Fruit fly (Drosophila melanogaster) whole organism, embryonic: ENCODE results near the gene AlkB.

Source experiments
- Bgb ChIP-seq: fragments of 200-800 bp; sonication (Bioruptor generic); IDR thresholded peaks from 2 replicates; pipeline ENCODE4 v1.3.6; 2022; ENCODE audit warnings: missing biosample characterization, missing genetic modification characterization; ENCODE audit not compliant: partially characterized antibody
- CG10267 ChIP-seq: fragments of 200-800 bp; sonication (Bioruptor generic); optimal IDR thresholded peaks from 2 replicates; lab custom pipeline; 2018; ENCODE audit warnings: missing biosample characterization, mild to moderate bottlenecking, missing genetic modification characterization, moderate library complexity
- CG11093 ChIP-seq: fragments of 200-800 bp; sonication (Bioruptor generic); IDR thresholded peaks from 3 replicates; pipeline ENCODE4 v1.3.6; 2022; ENCODE audit warnings: missing biosample characterization, missing genetic modification characterization
- CG14710 ChIP-seq: fragments of 200-800 bp; sonication (Bioruptor generic); optimal IDR thresholded peaks from 3 replicates; lab custom pipeline; 2019; ENCODE audit warnings: missing biosample characterization, mild to moderate bottlenecking, missing genetic modification characterization, moderate library complexity
- CG15514 ChIP-seq: fragments of 200-800 bp; sonication (Bioruptor generic); optimal IDR thresholded peaks from 3 replicates; lab custom pipeline; 2017; ENCODE audit warnings: missing biosample characterization, missing genetic modification characterization, mild to moderate bottlenecking, moderate library complexity, missing genetic modification reagents
- CG1603 ChIP-seq: fragments of 200-800 bp; sonication (Bioruptor generic); optimal IDR thresholded peaks from 2 replicates; lab custom pipeline; 2019; ENCODE audit warnings: missing biosample characterization, mild to moderate bottlenecking, missing genetic modification characterization, moderate library complexity
- CG16779 ChIP-seq: fragments of 200-800 bp; sonication (Bioruptor generic); IDR thresholded peaks from 2 replicates; pipeline ENCODE4 v1.3.6; 2022; ENCODE audit warnings: missing biosample characterization, missing genetic modification characterization
- CG16813 ChIP-seq: fragments of 200-800 bp; sonication (Bioruptor generic); IDR thresholded peaks from 3 replicates; pipeline ENCODE4 v1.3.6; 2022; ENCODE audit warnings: missing biosample characterization, missing genetic modification characterization; ENCODE audit not compliant: partially characterized antibody
- CG17361 ChIP-seq: fragments of 200-800 bp; sonication (Bioruptor generic); IDR thresholded peaks from 3 replicates; pipeline ENCODE4 v1.3.6; 2022; ENCODE audit warnings: missing biosample characterization, missing genetic modification characterization
- CG17612 ChIP-seq: fragments of 200-800 bp; sonication (Bioruptor generic); IDR thresholded peaks from 2 replicates; pipeline ENCODE4 v1.3.6; 2022; ENCODE audit warnings: missing biosample characterization, missing genetic modification characterization
- CG2116 ChIP-seq: fragments of 200-800 bp; sonication (Bioruptor generic); optimal IDR thresholded peaks from 3 replicates; lab custom pipeline; 2018; ENCODE audit warnings: missing biosample characterization, mild to moderate bottlenecking, missing genetic modification characterization
- CG2120 ChIP-seq: fragments of 200-800 bp; sonication (Bioruptor generic); optimal IDR thresholded peaks from 3 replicates; lab custom pipeline; 2016; ENCODE audit warnings: missing biosample characterization, missing genetic modification characterization
- CG32767 ChIP-seq: fragments of 200-800 bp; sonication (Bioruptor generic); IDR thresholded peaks from 2 replicates; pipeline ENCODE4 v1.3.6; 2022; ENCODE audit warnings: missing biosample characterization, missing genetic modification characterization
- CG4617 ChIP-seq: fragments of 200-800 bp; sonication (Bioruptor generic); optimal IDR thresholded peaks from 3 replicates; lab custom pipeline; 2016; ENCODE audit warnings: missing biosample characterization, missing genetic modification characterization, borderline replicate concordance
- CG6791 ChIP-seq: fragments of 200-800 bp; sonication (Bioruptor generic); IDR thresholded peaks from 3 replicates; pipeline ENCODE4 v1.3.6; 2022; ENCODE audit warnings: missing biosample characterization, missing genetic modification characterization; ENCODE audit not compliant: partially characterized antibody
- CG7963 ChIP-seq: fragments of 200-800 bp; sonication (Bioruptor generic); IDR thresholded peaks from 3 replicates; pipeline ENCODE4 v1.3.6; 2022; ENCODE audit warnings: missing biosample characterization, missing genetic modification characterization; ENCODE audit not compliant: partially characterized antibody
- CoRest ChIP-seq: fragments of 200-800 bp; sonication (Bioruptor generic); optimal IDR thresholded peaks from 3 replicates; lab custom pipeline; 2018; ENCODE audit warnings: missing biosample characterization, mild to moderate bottlenecking, missing genetic modification characterization, moderate library complexity
- Dp ChIP-seq: fragments of 200-800 bp; sonication (Bioruptor generic); optimal IDR thresholded peaks from 2 replicates; lab custom pipeline; 2018; ENCODE audit warnings: missing biosample characterization, mild to moderate bottlenecking, missing genetic modification characterization, moderate library complexity
- Dref ChIP-seq: fragments of 200-800 bp; sonication (Bioruptor generic); IDR thresholded peaks from 2 replicates; pipeline ENCODE4 v1.3.6; 2022; ENCODE audit warnings: missing biosample characterization, missing genetic modification characterization
- E2f2 ChIP-seq: fragments of 200-800 bp; sonication (Bioruptor generic); IDR thresholded peaks from 2 replicates; pipeline ENCODE4 v1.3.6; 2022; ENCODE audit warnings: missing biosample characterization, missing genetic modification characterization
- Ets97D ChIP-seq: fragments of 200-800 bp; sonication (Bioruptor generic); optimal IDR thresholded peaks from 3 replicates; lab custom pipeline; 2016; ENCODE audit warnings: missing biosample characterization, missing genetic modification characterization
- Med ChIP-seq: fragments of 200-800 bp; sonication (Bioruptor generic); peaks from one replicate; lab custom pipeline; 2016; ENCODE audit warnings: missing biosample characterization, missing genetic modification characterization, mild to moderate bottlenecking, inconsistent platforms, moderate library complexity
- Myb ChIP-seq: fragments of 200-800 bp; sonication (Bioruptor generic); optimal IDR thresholded peaks from 2 replicates; lab custom pipeline; 2016; ENCODE audit warnings: missing biosample characterization, missing genetic modification characterization
- NC2β ChIP-seq: fragments of 200-800 bp; sonication (Bioruptor generic); optimal IDR thresholded peaks from 2 replicates; lab custom pipeline; 2016; ENCODE audit warnings: missing biosample characterization, missing genetic modification characterization
- Oaz ChIP-seq: fragments of 200-800 bp; sonication (Bioruptor generic); IDR thresholded peaks from 2 replicates; pipeline ENCODE4 v1.3.6; 2022; ENCODE audit warnings: missing biosample characterization, missing genetic modification characterization
- Pdp1 ChIP-seq, 2 experiments: fragments of 200-800 bp; sonication (Bioruptor generic); optimal IDR thresholded peaks; 3 replicates each; lab custom pipeline; 2016; ENCODE audit warnings: missing biosample characterization in 2 of 2, missing genetic modification characterization in 2 of 2, mild to moderate bottlenecking in 1 of 2, moderate library complexity in 1 of 2
- Scr ChIP-seq: fragments of 200-800 bp; sonication (Bioruptor generic); IDR thresholded peaks from 2 replicates; pipeline ENCODE4 v1.3.6; 2022; ENCODE audit warnings: missing biosample characterization, missing genetic modification characterization; ENCODE audit not compliant: partially characterized antibody
- ac ChIP-seq: fragments of 200-800 bp; sonication (Bioruptor generic); optimal IDR thresholded peaks from 3 replicates; lab custom pipeline; 2017; ENCODE audit warnings: missing biosample characterization, mild to moderate bottlenecking, missing genetic modification characterization
- crol ChIP-seq: fragments of 200-800 bp; sonication (Bioruptor generic); IDR thresholded peaks from 2 replicates; pipeline ENCODE4 v1.3.6; 2022; ENCODE audit warnings: missing biosample characterization, missing genetic modification characterization
- crp ChIP-seq, 2 experiments: fragments of 200-800 bp; sonication (Bioruptor generic); optimal IDR thresholded peaks; 2 replicates in 1 of 2; 3 replicates in 1 of 2; lab custom pipeline; 2017; ENCODE audit warnings: missing biosample characterization in 2 of 2, missing genetic modification characterization in 2 of 2, mild to moderate bottlenecking in 1 of 2, moderate library complexity in 1 of 2
- danr ChIP-seq: fragments of 200-800 bp; sonication (Bioruptor generic); IDR thresholded peaks from 2 replicates; pipeline ENCODE4 v1.3.6; 2022; ENCODE audit warnings: missing biosample characterization, missing genetic modification characterization
- gem ChIP-seq: fragments of 200-800 bp; sonication (Bioruptor generic); optimal IDR thresholded peaks from 2 replicates; lab custom pipeline; 2019; ENCODE audit warnings: missing biosample characterization, mild to moderate bottlenecking, missing genetic modification characterization, moderate library complexity
- hbn ChIP-seq: fragments of 200-800 bp; sonication (Bioruptor generic); IDR thresholded peaks from 2 replicates; pipeline ENCODE4 v1.3.6; 2022; ENCODE audit warnings: missing biosample characterization, missing genetic modification characterization; ENCODE audit not compliant: partially characterized antibody
- hth ChIP-seq: fragments of >200 bp; optimal IDR thresholded peaks from 2 replicates; lab custom pipeline; 2017; ENCODE audit warnings: inconsistent platforms
- mld ChIP-seq: fragments of 200-800 bp; sonication (Bioruptor generic); IDR thresholded peaks from 3 replicates; pipeline ENCODE4 v1.3.6; 2022; ENCODE audit warnings: missing biosample characterization, missing genetic modification characterization; ENCODE audit not compliant: partially characterized antibody
- nerfin-1 ChIP-seq: fragments of 200-800 bp; sonication (Bioruptor generic); optimal IDR thresholded peaks from 3 replicates; lab custom pipeline; 2019; ENCODE audit warnings: missing biosample characterization, mild to moderate bottlenecking, missing genetic modification characterization, moderate library complexity
- nmo ChIP-seq: fragments of 200-800 bp; sonication (Bioruptor generic); optimal IDR thresholded peaks from 2 replicates; lab custom pipeline; 2018; ENCODE audit warnings: missing biosample characterization, mild to moderate bottlenecking, missing genetic modification characterization, moderate library complexity
- pzg ChIP-seq: fragments of 200-800 bp; sonication (Bioruptor generic); optimal IDR thresholded peaks from 3 replicates; lab custom pipeline; 2018; ENCODE audit warnings: missing biosample characterization, mild to moderate bottlenecking, missing genetic modification characterization, moderate library complexity
- sd ChIP-seq: fragments of 200-800 bp; sonication (Bioruptor generic); optimal IDR thresholded peaks from 3 replicates; lab custom pipeline; 2018; ENCODE audit warnings: missing biosample characterization, mild to moderate bottlenecking, missing genetic modification characterization, moderate library complexity
- ssp ChIP-seq: fragments of 200-800 bp; sonication (Bioruptor generic); IDR thresholded peaks from 2 replicates; pipeline ENCODE4 v1.3.6; 2022; ENCODE audit warnings: missing biosample characterization, missing genetic modification characterization
- tna ChIP-seq: fragments of 200-800 bp; sonication (Bioruptor generic); IDR thresholded peaks from 2 replicates; pipeline ENCODE4 v1.3.6; 2022; ENCODE audit warnings: missing biosample characterization, missing genetic modification characterization; ENCODE audit not compliant: partially characterized antibody
- toy ChIP-seq: fragments of 200-800 bp; sonication (Bioruptor generic); IDR thresholded peaks from 2 replicates; pipeline ENCODE4 v1.3.6; 2022; ENCODE audit warnings: missing biosample characterization, missing genetic modification characterization
- trem ChIP-seq: fragments of 200-800 bp; optimal IDR thresholded peaks from 3 replicates; lab custom pipeline; 2019; ENCODE audit warnings: missing biosample characterization, mild to moderate bottlenecking, missing genetic modification characterization, moderate library complexity
- unc-4 ChIP-seq: fragments of 200-800 bp; sonication (Bioruptor generic); IDR thresholded peaks from 2 replicates; pipeline ENCODE4 v1.3.6; 2022; ENCODE audit warnings: missing biosample characterization, missing genetic modification characterization; ENCODE audit not compliant: partially characterized antibody
- wdn ChIP-seq: fragments of 200-800 bp; sonication (Bioruptor generic); IDR thresholded peaks from 2 replicates; pipeline ENCODE4 v1.3.6; 2022; ENCODE audit warnings: missing biosample characterization, missing genetic modification characterization

The AlkB gene

DNA sequence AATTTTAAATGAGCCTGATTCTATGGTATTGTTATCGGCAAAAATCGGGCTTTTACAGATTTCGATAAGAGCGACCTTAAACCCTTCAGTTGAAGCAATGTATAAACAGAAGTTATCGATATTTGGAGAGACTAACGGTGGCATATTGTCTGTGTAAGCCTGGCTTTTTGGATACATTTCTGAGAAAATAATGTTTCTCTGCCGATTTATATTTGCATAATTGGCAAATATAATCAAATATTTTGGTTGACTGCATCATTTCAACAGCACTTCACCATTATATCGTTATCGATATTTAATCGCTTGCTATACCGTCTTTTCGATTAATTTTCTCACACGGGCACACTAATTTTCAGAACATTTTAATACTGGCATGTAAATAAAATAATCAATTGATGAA, 10.6 kb upstream of the AlkB start, which contains the start of gene CG16952 (continued):
- no peak for TF ChIP-seq crol (GFP tag; lab: Robert Waterston, UW)
- peak; percentile 93 for TF ChIP-seq tna (GFP tag; lab: Robert Waterston, UW)
- TF ChIP-seq CG17361 (GFP tag; lab: Robert Waterston, UW): peak; percentile 38; the same call in 1 of the 3 replicates
- TF ChIP-seq wdn (GFP tag; lab: Robert Waterston, UW): no peak
- peak; percentile 66 for TF ChIP-seq pzg
- TF ChIP-seq Oaz (GFP tag; lab: Robert Waterston, UW): no peak
- TF ChIP-seq CoRest (tag; lab: Kevin White, UChicago): peak; percentile 53
- TF ChIP-seq CG17612 (GFP tag; lab: Robert Waterston, UW): no peak
- no peak for TF ChIP-seq CG16779 (GFP tag; lab: Robert Waterston, UW)
- peak in 1 of 2 experiments; percentile 91 for TF ChIP-seq Pdp1 (GFP tag; optimal IDR thresholded peaks at IDR 0.05; lab: Kevin White, UChicago)
- TF ChIP-seq NC2β (GFP tag; lab: Kevin White, UChicago): peak; percentile 14
- peak; percentile 83 for TF ChIP-seq hbn (GFP tag; lab: Robert Waterston, UW)
- TF ChIP-seq trem: peak; percentile 72
- TF ChIP-seq CG16813 (GFP tag; lab: Robert Waterston, UW): peak; percentile 93
- TF ChIP-seq ssp (GFP tag; lab: Robert Waterston, UW): peak; percentile 91
- peak; percentile 84 for TF ChIP-seq CG6791
- peak; percentile 26 for TF ChIP-seq CG4617 (GFP tag; lab: Kevin White, UChicago)
- no peak for TF ChIP-seq hth (lab: Kevin White, UChicago)
- TF ChIP-seq CG32767 (GFP tag; lab: Robert Waterston, UW): no peak
- peak; percentile 51 for TF ChIP-seq Ets97D (GFP tag; lab: Kevin White, UChicago)
- peak; percentile 58 for TF ChIP-seq CG1603 (tag; lab: Kevin White, UChicago)
- TF ChIP-seq CG2116 (GFP tag; lab: Kevin White, UChicago): peak; percentile 96
- no peak for TF ChIP-seq ac (GFP tag; lab: Kevin White, UChicago)
- TF ChIP-seq toy (GFP tag; lab: Robert Waterston, UW): no peak
- no peak for TF ChIP-seq CG11093 (GFP tag; lab: Robert Waterston, UW)
- peak; percentile 9 for TF ChIP-seq gem (tag; lab: Kevin White, UChicago)
- peak in 1 of 2 experiments; percentile 41 for TF ChIP-seq crp (GFP tag; optimal IDR thresholded peaks at IDR 0.05; lab: Kevin White, UChicago)
- TF ChIP-seq Med (GFP tag; lab: Kevin White, UChicago): peak; percentile 66
- peak; percentile 12 for TF ChIP-seq CG2120 (GFP tag; lab: Kevin White, UChicago)
- peak; percentile 83 for TF ChIP-seq Bgb (GFP tag; lab: Robert Waterston, UW)
- peak; percentile 56 for TF ChIP-seq Dp (GFP tag; lab: Kevin White, UChicago)
- TF ChIP-seq unc-4 (GFP tag; lab: Robert Waterston, UW): peak; percentile 89
- no peak for TF ChIP-seq danr
- TF ChIP-seq sd: peak; percentile 2
- peak; percentile 51 for TF ChIP-seq Myb (GFP tag; lab: Kevin White, UChicago)
- peak; percentile 88 for TF ChIP-seq CG7963 (GFP tag; lab: Robert Waterston, UW)
- TF ChIP-seq nmo (GFP tag; lab: Kevin White, UChicago): peak; percentile 61
- TF ChIP-seq CG10267 (tag; lab: Kevin White, UChicago): peak; percentile 47
- TF ChIP-seq CG14710 (tag; lab: Kevin White, UChicago): peak; percentile 57
- TF ChIP-seq Dref: peak; percentile 69
- peak; percentile 65 for TF ChIP-seq E2f2 (GFP tag; lab: Robert Waterston, UW)
- peak; percentile 56 for TF ChIP-seq nerfin-1 (tag; lab: Kevin White, UChicago)
- TF ChIP-seq mld: peak; percentile 62; the same call in 1 of the 3 replicates
- TF ChIP-seq Scr (GFP tag; lab: Robert Waterston, UW): peak; percentile 93
- TF ChIP-seq CG15514: peak; percentile 53
- TF ChIP-seq, all 482 proteins: peak for 87
